Fruit fly (Drosophila melanogaster): ENCODE results near the gene Jon25Bii.

Jon25Bii gene

dm6 chr2L:4976988-4977551 is 24.1 kb upstream of the Jon25Bii start, which contains the start of the genes Gmd and CG3792 (continued):
- TF ChIP-seq CG15073 (GFP tag; optimal IDR thresholded peaks at IDR 0.05) (peak; percentile 58), CG1832 (GFP tag; optimal IDR thresholded peaks at IDR 0.05) (no peak), B-H2 (GFP tag; optimal IDR thresholded peaks at IDR 0.05) (peak; percentile 96), CG10654 (GFP tag; optimal IDR thresholded peaks at IDR 0.05) (peak; percentile 92), CG6254 (GFP tag; optimal IDR thresholded peaks at IDR 0.05) (peak; percentile 90), C15 (GFP tag; IDR thresholded peaks at IDR 0.05) (peak; percentile 92), Dref (GFP tag; IDR thresholded peaks at IDR 0.05) (peak; percentile 77), CG7786 (GFP tag; optimal IDR thresholded peaks at IDR 0.05) (peak; percentile 93), Atf6 (GFP tag; IDR thresholded peaks at IDR 0.05) (peak; percentile 97), CG12219 (GFP tag; optimal IDR thresholded peaks at IDR 0.05) (peak; percentile 91), vfl (GFP tag; optimal IDR thresholded peaks at IDR 0.05) (peak; percentile 93), Scr (GFP tag; IDR thresholded peaks at IDR 0.05; ENCODE audit: partially characterized antibody) (peak; percentile 82), CG6854 (GFP tag; optimal IDR thresholded peaks at IDR 0.05) (peak; percentile 79), ftz-f1 (GFP tag; optimal IDR thresholded peaks at IDR 0.05) (peak; percentile 52), usp (GFP tag; optimal IDR thresholded peaks at IDR 0.05) (no peak), ac (GFP tag; optimal IDR thresholded peaks at IDR 0.05) (peak; percentile 73), CG11504 (tag; optimal IDR thresholded peaks at IDR 0.05) (peak; percentile 94), CG6272 (GFP tag; IDR thresholded peaks at IDR 0.05) (peak; percentile 96), CG4707 (GFP tag; optimal IDR thresholded peaks at IDR 0.05) (peak; percentile 95), CG9932 (GFP tag; IDR thresholded peaks at IDR 0.05) (peak; percentile 98), CG11560 (tag; IDR thresholded peaks at IDR 0.05) (peak; percentile 92), Bdp1 (GFP tag; optimal IDR thresholded peaks at IDR 0.05) (peak; percentile 88), bowl (GFP tag; IDR thresholded peaks at IDR 0.05) (peak; percentile 89), fu2 (GFP tag; optimal IDR thresholded peaks at IDR 0.05) (peak; percentile 88), vvl (GFP tag; IDR thresholded peaks at IDR 0.05) (peak; percentile 98), Atf3 (GFP tag; optimal IDR thresholded peaks at IDR 0.05) (peak; percentile 89), Spps (tag; optimal IDR thresholded peaks at IDR 0.05) (peak; percentile 93), NFAT (GFP tag; IDR thresholded peaks at IDR 0.05) (peak; percentile 94), ara (GFP tag; IDR thresholded peaks at IDR 0.05) (peak; percentile 94), Fer3 (tag; optimal IDR thresholded peaks at IDR 0.05) (peak; percentile 96), sna (GFP tag; IDR thresholded peaks at IDR 0.05; ENCODE audit: partially characterized antibody) (peak; percentile 80), HmgD (GFP tag; optimal IDR thresholded peaks at IDR 0.05) (peak; percentile 87), ken (GFP tag; IDR thresholded peaks at IDR 0.05) (peak; percentile 95), tx (GFP tag; optimal IDR thresholded peaks at IDR 0.05) (peak; percentile 94), D (optimal IDR thresholded peaks at IDR 0.05) (no peak), D (GFP tag; optimal IDR thresholded peaks at IDR 0.05) (peak; percentile 90), CG8359 (GFP tag; optimal IDR thresholded peaks at IDR 0.05; ENCODE audit: borderline replicate concordance) (peak; percentile 88), CG16813 (GFP tag; IDR thresholded peaks at IDR 0.05; ENCODE audit: partially characterized antibody) (peak; percentile 84), sd (tag; optimal IDR thresholded peaks at IDR 0.05) (peak; percentile 93), tap (tag; optimal IDR thresholded peaks at IDR 0.05) (peak; percentile 88), ham (GFP tag; IDR thresholded peaks at IDR 0.05) (peak; percentile 86; the same call in 1 of the 2 replicates), sens (GFP tag) (peak; percentile 100), amos (GFP tag; IDR thresholded peaks at IDR 0.05; ENCODE audit: partially characterized antibody) (peak; percentile 76), fd3F (GFP tag; optimal IDR thresholded peaks at IDR 0.05) (peak; percentile 94), cg (GFP tag; optimal IDR thresholded peaks at IDR 0.05) (no peak), CG7928 (GFP tag; optimal IDR thresholded peaks at IDR 0.05) (peak; percentile 72), CG3407 (GFP tag; optimal IDR thresholded peaks at IDR 0.05) (peak; percentile 78), CG3281 (GFP tag; optimal IDR thresholded peaks at IDR 0.05) (peak; percentile 95), dimm (GFP tag; IDR thresholded peaks at IDR 0.05) (peak; percentile 84), CG13775 (GFP tag; optimal IDR thresholded peaks at IDR 0.05) (peak; percentile 96), Meics (GFP tag; optimal IDR thresholded peaks at IDR 0.05) (peak; percentile 96)

All from whole organism, embryonic.